In genomic region chr3L:14335880-14336279, dm6 we compare ENCODE assay signal across 1 fruit fly cellular context.
A peak's percentile ranks its signal among the peaks of the same experiment; 100 is the strongest.
TF ChIP-seq lines count a peak whose summit lies in the region.

No protein-coding gene starts in this region.

TF ChIP-seq in whole organism, embryonic, 481 proteins besides CTCF, POLR2A, EP300 and RAD21 (continued from another document):
- TF ChIP-seq CG7271 (tag; optimal IDR thresholded peaks at IDR 0.05; lab: Kevin White, UChicago) (no peak), GATAe (GFP tag; conservative IDR thresholded peaks at IDR 0.05; lab: Robert Waterston, UW) (no peak; the same call in 1 of the 2 replicates), slbo (GFP tag; IDR thresholded peaks at IDR 0.05; lab: Robert Waterston, UW) (peak; percentile 77), pita (GFP tag; optimal IDR thresholded peaks at IDR 0.05; lab: Kevin White, UChicago) (no peak), CG16779 (GFP tag; IDR thresholded peaks at IDR 0.05; lab: Robert Waterston, UW) (0 out of 2 replicates have a peak, but pooled peaks have one; percentile 29), CG6175 (GFP tag; IDR thresholded peaks at IDR 0.05; lab: Robert Waterston, UW) (peak; percentile 77; the same call in 2 of the 3 replicates), wdn (GFP tag; IDR thresholded peaks at IDR 0.05; lab: Robert Waterston, UW) (peak; percentile 59; the same call in 1 of the 2 replicates), inv (GFP tag; IDR thresholded peaks at IDR 0.05; lab: Robert Waterston, UW; ENCODE audit: partially characterized antibody) (no peak), CG1647 (GFP tag; optimal IDR thresholded peaks at IDR 0.05; lab: Kevin White, UChicago) (peak; percentile 10), tin (GFP tag; optimal IDR thresholded peaks at IDR 0.05; lab: Kevin White, UChicago) (peak; percentile 40), odd (GFP tag; optimal IDR thresholded peaks at IDR 0.05; lab: Kevin White, UChicago) (no peak), CG7839 (tag; optimal IDR thresholded peaks at IDR 0.05; lab: Kevin White, UChicago) (peak; percentile 23), CG15269 (tag; optimal IDR thresholded peaks at IDR 0.05; lab: Kevin White, UChicago) (no peak), scrt (GFP tag; optimal IDR thresholded peaks at IDR 0.05; lab: Kevin White, UChicago) (peak; percentile 60), CG4730 (GFP tag; IDR thresholded peaks at IDR 0.05; lab: Robert Waterston, UW) (peak; percentile 38), Trl (optimal IDR thresholded peaks at IDR 0.05; lab: Kevin White, UChicago) (no peak), Trl (GFP tag; optimal IDR thresholded peaks at IDR 0.05; lab: Kevin White, UChicago) (peak; percentile 10), Awh (GFP tag; IDR thresholded peaks at IDR 0.05; lab: Robert Waterston, UW) (no peak), CG18619 (GFP tag; optimal IDR thresholded peaks at IDR 0.05; lab: Kevin White, UChicago) (no peak), C15 (GFP tag; IDR thresholded peaks at IDR 0.05; lab: Robert Waterston, UW) (peak; percentile 56; the same call in 1 of the 3 replicates), CG17568 (GFP tag; optimal IDR thresholded peaks at IDR 0.05; lab: Kevin White, UChicago) (no peak), BtbVII (GFP tag; optimal IDR thresholded peaks at IDR 0.05; lab: Kevin White, UChicago) (peak; percentile 47), CG3847 (GFP tag; IDR thresholded peaks at IDR 0.05; lab: Robert Waterston, UW) (peak; percentile 35; the same call in 1 of the 2 replicates), CG9876 (GFP tag; optimal IDR thresholded peaks at IDR 0.05; lab: Kevin White, UChicago) (no peak), CG11695 (GFP tag; IDR thresholded peaks at IDR 0.05; lab: Robert Waterston, UW) (peak; percentile 72), Meics (GFP tag; optimal IDR thresholded peaks at IDR 0.05; lab: Kevin White, UChicago) (peak; percentile 66), CG34224 (GFP tag; IDR thresholded peaks at IDR 0.05; lab: Robert Waterston, UW; ENCODE audit: partially characterized antibody) (no peak), CG13123 (GFP tag; optimal IDR thresholded peaks at IDR 0.05; lab: Kevin White, UChicago) (no peak), lov (optimal IDR thresholded peaks at IDR 0.05; lab: Kevin White, UChicago) (no peak), lov (GFP tag; IDR thresholded peaks at IDR 0.05; lab: Robert Waterston, UW) (peak; percentile 75; the same call in 1 of the 3 replicates), CG11247 (GFP tag; IDR thresholded peaks at IDR 0.05; lab: Robert Waterston, UW) (peak; percentile 68), row (GFP tag; IDR thresholded peaks at IDR 0.05; lab: Robert Waterston, UW) (peak; percentile 16; the same call in 1 of the 3 replicates), CG12769 (tag; optimal IDR thresholded peaks at IDR 0.05; lab: Kevin White, UChicago) (peak; percentile 21), CG18262 (tag; optimal IDR thresholded peaks at IDR 0.05; lab: Kevin White, UChicago) (peak; percentile 78), CG7928 (GFP tag; optimal IDR thresholded peaks at IDR 0.05; lab: Kevin White, UChicago) (peak; percentile 32), caup (GFP tag; optimal IDR thresholded peaks at IDR 0.05; lab: Kevin White, UChicago; ENCODE audit: severe bottlenecking) (peak; percentile 25), sima (GFP tag; optimal IDR thresholded peaks at IDR 0.05; lab: Kevin White, UChicago) (no peak), CoRest (tag; optimal IDR thresholded peaks at IDR 0.05; lab: Kevin White, UChicago) (peak; percentile 2), danr (GFP tag; IDR thresholded peaks at IDR 0.05; lab: Robert Waterston, UW) (peak; percentile 41; the same call in 1 of the 2 replicates), chif (GFP tag; optimal IDR thresholded peaks at IDR 0.05; lab: Kevin White, UChicago) (no peak), ro (GFP tag; IDR thresholded peaks at IDR 0.05; lab: Robert Waterston, UW) (0 out of 2 replicates have a peak, but pooled peaks have one; percentile 32), cas (GFP tag; IDR thresholded peaks at IDR 0.05; lab: Robert Waterston, UW) (peak; percentile 71; the same call in 1 of the 2 replicates), CG6689 (GFP tag; IDR thresholded peaks at IDR 0.05; lab: Robert Waterston, UW) (peak; percentile 73), CG11723 (GFP tag; optimal IDR thresholded peaks at IDR 0.05; lab: Kevin White, UChicago) (no peak), CG12071 (GFP tag; optimal IDR thresholded peaks at IDR 0.05; lab: Kevin White, UChicago) (no peak), CG9817 (tag; optimal IDR thresholded peaks at IDR 0.05; lab: Kevin White, UChicago) (peak; percentile 1), unpg (GFP tag; optimal IDR thresholded peaks at IDR 0.05; lab: Kevin White, UChicago) (no peak), Fer3 (tag; optimal IDR thresholded peaks at IDR 0.05; lab: Kevin White, UChicago) (peak; percentile 62), Lhr (GFP tag; optimal IDR thresholded peaks at IDR 0.05; lab: Kevin White, UChicago) (no peak), Oli (tag; optimal IDR thresholded peaks at IDR 0.05; lab: Kevin White, UChicago) (no peak), dysf (GFP tag; IDR thresholded peaks at IDR 0.05; lab: Robert Waterston, UW) (peak; percentile 76), CG18476 (GFP tag; optimal IDR thresholded peaks at IDR 0.05; lab: Kevin White, UChicago) (peak; percentile 51), CG32772 (GFP tag; IDR thresholded peaks at IDR 0.05; lab: Robert Waterston, UW) (peak; percentile 74), CG14710 (tag; optimal IDR thresholded peaks at IDR 0.05; lab: Kevin White, UChicago) (peak; percentile 56), CG17361 (GFP tag; IDR thresholded peaks at IDR 0.05; lab: Robert Waterston, UW) (peak; percentile 40; the same call in 2 of the 3 replicates), CG18599 (GFP tag; optimal IDR thresholded peaks at IDR 0.05; lab: Kevin White, UChicago) (peak; percentile 69), Kr (GFP tag; optimal IDR thresholded peaks at IDR 0.05; lab: Kevin White, UChicago) (no peak), CG17829 (tag; optimal IDR thresholded peaks at IDR 0.05; lab: Kevin White, UChicago) (peak; percentile 75), CG17802 (tag; optimal IDR thresholded peaks at IDR 0.05; lab: Kevin White, UChicago) (no peak), CG10979 (tag; optimal IDR thresholded peaks at IDR 0.05; lab: Kevin White, UChicago) (peak; percentile 77), sqz (GFP tag; optimal IDR thresholded peaks at IDR 0.05; lab: Kevin White, UChicago) (peak; percentile 11), PHDP (tag; optimal IDR thresholded peaks at IDR 0.05; lab: Kevin White, UChicago) (peak; percentile 8), CG16863 (GFP tag; optimal IDR thresholded peaks at IDR 0.05; lab: Kevin White, UChicago) (no peak), sens (GFP tag; lab: Kevin White, UChicago) (peak; percentile 90), CG4424 (GFP tag; optimal IDR thresholded peaks at IDR 0.05; lab: Kevin White, UChicago) (peak; percentile 70), sim (GFP tag; IDR thresholded peaks at IDR 0.05; lab: Robert Waterston, UW) (peak; percentile 63; the same call in 1 of the 2 replicates), Hmr (GFP tag; optimal IDR thresholded peaks at IDR 0.05; lab: Kevin White, UChicago) (peak; percentile 18), Bdp1 (GFP tag; optimal IDR thresholded peaks at IDR 0.05; lab: Kevin White, UChicago) (no peak), CG17612 (GFP tag; IDR thresholded peaks at IDR 0.05; lab: Robert Waterston, UW) (peak; percentile 74), bab2 (GFP tag; optimal IDR thresholded peaks at IDR 0.05; lab: Kevin White, UChicago) (no peak), nerfin-1 (tag; optimal IDR thresholded peaks at IDR 0.05; lab: Kevin White, UChicago) (peak; percentile 45), CG12104 (GFP tag; optimal IDR thresholded peaks at IDR 0.05; lab: Kevin White, UChicago) (peak; percentile 21), Max (GFP tag; optimal IDR thresholded peaks at IDR 0.05; lab: Kevin White, UChicago) (peak; percentile 5), eyg (GFP tag; optimal IDR thresholded peaks at IDR 0.05; lab: Kevin White, UChicago) (no peak), crp (GFP tag; optimal IDR thresholded peaks at IDR 0.05; lab: Kevin White, UChicago) (no peak), klu (GFP tag; IDR thresholded peaks at IDR 0.05; lab: Robert Waterston, UW) (peak; percentile 58), Spps (tag; optimal IDR thresholded peaks at IDR 0.05; lab: Kevin White, UChicago) (peak; percentile 33), Ptx1 (GFP tag; IDR thresholded peaks at IDR 0.05; lab: Robert Waterston, UW) (peak; percentile 50), lilli (GFP tag; optimal IDR thresholded peaks at IDR 0.05; lab: Kevin White, UChicago) (peak; percentile 48), gem (tag; optimal IDR thresholded peaks at IDR 0.05; lab: Kevin White, UChicago) (peak; percentile 47), E2f1 (GFP tag; IDR thresholded peaks at IDR 0.05; lab: Robert Waterston, UW) (peak; percentile 68), CG9727 (GFP tag; optimal IDR thresholded peaks at IDR 0.05; lab: Kevin White, UChicago) (peak; percentile 46), slp2 (GFP tag; optimal IDR thresholded peaks at IDR 0.05; lab: Kevin White, UChicago) (no peak), Taf1 (GFP tag; IDR thresholded peaks at IDR 0.05; lab: Robert Waterston, UW) (peak; percentile 78), phol (tag; optimal IDR thresholded peaks at IDR 0.05; lab: Kevin White, UChicago) (peak; percentile 61), z (GFP tag; IDR thresholded peaks at IDR 0.05; lab: Robert Waterston, UW) (0 out of 3 replicates have a peak, but pooled peaks have one; percentile 29), CG15696 (tag; optimal IDR thresholded peaks at IDR 0.05; lab: Kevin White, UChicago) (no peak), Rfx (GFP tag; IDR thresholded peaks at IDR 0.05; lab: Robert Waterston, UW) (peak; percentile 91), ranshi (GFP tag; IDR thresholded peaks at IDR 0.05; lab: Robert Waterston, UW) (peak; percentile 63; the same call in 1 of the 2 replicates), Usf (GFP tag; optimal IDR thresholded peaks at IDR 0.05; lab: Kevin White, UChicago) (no peak), onecut (GFP tag; IDR thresholded peaks at IDR 0.05; lab: Robert Waterston, UW) (peak; percentile 48), dmrt99B (tag; optimal IDR thresholded peaks at IDR 0.05; lab: Kevin White, UChicago) (no peak), Ada2b (GFP tag; IDR thresholded peaks at IDR 0.05; lab: Robert Waterston, UW) (peak; percentile 68), Chrac-16 (GFP tag; optimal IDR thresholded peaks at IDR 0.05; lab: Kevin White, UChicago) (peak; percentile 3), trem (tag; optimal IDR thresholded peaks at IDR 0.05; lab: Kevin White, UChicago) (peak; percentile 43), CG31441 (GFP tag; IDR thresholded peaks at IDR 0.05; lab: Robert Waterston, UW) (peak; percentile 67), MBD-R2 (GFP tag; IDR thresholded peaks at IDR 0.05; lab: Robert Waterston, UW) (peak; percentile 51; the same call in 1 of the 2 replicates), H15 (GFP tag; IDR thresholded peaks at IDR 0.05; lab: Robert Waterston, UW) (peak; percentile 61; the same call in 2 of the 3 replicates), bsh (GFP tag; optimal IDR thresholded peaks at IDR 0.05; lab: Kevin White, UChicago) (peak in 1 of 2 experiments; percentile 62), zfh1 (GFP tag; IDR thresholded peaks at IDR 0.05; lab: Robert Waterston, UW) (peak; percentile 69), D (optimal IDR thresholded peaks at IDR 0.05; lab: Kevin White, UChicago) (no peak), D (GFP tag; optimal IDR thresholded peaks at IDR 0.05; lab: Kevin White, UChicago) (peak; percentile 54), CG9932 (GFP tag; IDR thresholded peaks at IDR 0.05; lab: Robert Waterston, UW) (peak; percentile 83), Med (GFP tag; lab: Kevin White, UChicago) (peak; percentile 56), CG8765 (GFP tag; IDR thresholded peaks at IDR 0.05; lab: Robert Waterston, UW) (no peak; the same call in 1 of the 2 replicates), lmd (GFP tag; IDR thresholded peaks at IDR 0.05; lab: Robert Waterston, UW) (peak; percentile 83), CG10959 (GFP tag; IDR thresholded peaks at IDR 0.05; lab: Robert Waterston, UW) (peak; percentile 68), Blimp-1 (GFP tag; optimal IDR thresholded peaks at IDR 0.05; lab: Kevin White, UChicago) (peak; percentile 75), nom (GFP tag; optimal IDR thresholded peaks at IDR 0.05; lab: Kevin White, UChicago) (peak; percentile 22), sr (GFP tag; IDR thresholded peaks at IDR 0.05; lab: Robert Waterston, UW) (no peak), toy (GFP tag; IDR thresholded peaks at IDR 0.05; lab: Robert Waterston, UW) (peak; percentile 66), Sox100B (GFP tag; optimal IDR thresholded peaks at IDR 0.05; lab: Kevin White, UChicago) (peak; percentile 26), chinmo (GFP tag; IDR thresholded peaks at IDR 0.05; lab: Robert Waterston, UW; ENCODE audit: partially characterized antibody) (no peak)
